Worm (Caenorhabditis elegans) whole organism, L3 larva: ENCODE measurements around the gene skpo-1.

Experiments used
- hmg-11 ChIP-seq: sonication (generic microtip); optimal IDR thresholded peaks from 2 replicates; lab custom pipeline; 2016; ENCODE audit warnings: missing genetic modification characterization, missing compliant biosample characterization
- mdl-1 ChIP-seq: fragments of 150-350 bp; optimal IDR thresholded peaks from 2 replicates; lab custom pipeline; 2014; ENCODE audit warnings: missing biosample characterization, missing genetic modification characterization

DNA sequence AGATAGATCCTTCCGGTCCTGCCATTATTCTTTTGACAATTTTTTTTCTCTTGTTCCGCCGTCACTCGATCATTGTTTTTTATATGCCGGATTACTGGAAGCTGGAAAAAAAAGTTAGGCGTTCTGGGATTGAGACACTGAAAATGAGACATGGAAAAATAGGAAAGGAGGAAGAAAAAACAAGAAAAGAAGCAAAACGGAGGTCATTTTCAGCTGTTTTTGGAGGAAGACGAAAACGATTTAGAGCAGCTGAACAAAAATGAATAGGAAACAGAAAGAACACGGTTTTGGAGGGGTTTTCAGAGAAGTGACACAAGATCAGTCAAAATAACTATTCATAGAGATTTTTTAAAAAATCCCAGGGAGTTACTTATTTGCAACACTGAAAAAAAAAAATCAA, 35.6 kb downstream of the skpo-1 start, which contains the start of gene amt-3:
- no peak for TF ChIP-seq mdl-1 (tag; lab: Kevin White, UChicago)
- no peak for TF ChIP-seq hmg-11 (tag; lab: Kevin White, UChicago)
